Worm (Caenorhabditis elegans) whole organism, L1 larva: ENCODE data around the gene R11G1.1.

Experiments used
- alr-1 ChIP-seq: fragments of 200-800 bp; sonication (Bioruptor generic); optimal IDR thresholded peaks from 2 replicates; lab custom pipeline; 2018; ENCODE audit warnings: borderline replicate concordance, mild to moderate bottlenecking, missing genetic modification characterization, missing compliant biosample characterization
- blmp-1 ChIP-seq: fragments of 150-350 bp; optimal IDR thresholded peaks from 2 replicates; lab custom pipeline; 2014; ENCODE audit warnings: missing biosample characterization, missing genetic modification characterization
- elt-3 ChIP-seq, 6 experiments: fragments of 150-350 bp in 1 of 6; sonication (generic microtip); optimal IDR thresholded peaks; 2 replicates each; lab custom pipeline; 2017 to 2018; ENCODE audit warnings: missing biosample characterization in 6 of 6, missing genetic modification characterization in 6 of 6, inconsistent platforms in 1 of 6
- fkh-10 ChIP-seq: sonication (generic microtip); optimal IDR thresholded peaks from 2 replicates; lab custom pipeline; 2017; ENCODE audit warnings: missing biosample characterization, missing genetic modification reagents, missing genetic modification characterization
- nhr-11 ChIP-seq: fragments of 150-350 bp; optimal IDR thresholded peaks from 2 replicates; lab custom pipeline; 2014; ENCODE audit warnings: missing biosample characterization, missing genetic modification characterization
- nhr-85 ChIP-seq: sonication (generic microtip); peaks from one replicate; lab custom pipeline; 2016; ENCODE audit warnings: missing genetic modification characterization, inconsistent platforms, missing compliant biosample characterization

DNA sequence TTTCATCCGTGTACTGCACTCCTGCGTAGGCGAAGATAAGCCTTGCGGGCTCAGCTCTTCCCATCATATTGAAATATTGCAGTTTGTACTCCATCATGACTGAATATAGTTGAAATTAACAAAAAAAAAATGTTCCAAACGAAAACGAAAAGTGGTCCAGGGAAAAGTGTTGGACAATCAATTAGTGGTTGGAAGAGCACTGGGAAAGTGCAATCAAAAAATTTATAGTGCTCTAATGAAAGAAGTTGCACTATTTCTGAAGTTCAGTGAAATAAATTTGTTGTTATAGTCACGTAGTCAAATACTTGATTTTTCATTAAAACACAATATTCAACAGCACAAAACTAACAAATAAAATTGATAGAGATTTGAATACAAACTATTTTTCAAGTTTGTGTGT lies 25.6 kb upstream of the R11G1.1 start, which contains the start of gene gst-11:
- TF ChIP-seq elt-3 (tag; optimal IDR thresholded peaks at IDR 0.05; lab: Kevin White, UChicago) (no peak), blmp-1 (tag; lab: Kevin White, UChicago) (no peak), nhr-85 (no peak), alr-1 (no peak), nhr-11 (tag; lab: Kevin White, UChicago) (no peak), fkh-10 (no peak)
